Fruit fly (Drosophila melanogaster): Measurements from ENCODE around the gene Ir68a.

The Ir68a gene

dm6 chr3L:11260737-11261455 lies 24.9 kb upstream of the Ir68a start (continued):
- TF ChIP-seq CG10147 (GFP tag; optimal IDR thresholded peaks at IDR 0.05) (peak; percentile 32), Ets65A (GFP tag) (peak; percentile 91), ci (GFP tag; IDR thresholded peaks at IDR 0.05) (peak; percentile 88), sna (GFP tag; IDR thresholded peaks at IDR 0.05; ENCODE audit: partially characterized antibody) (no peak), CG8924 (tag; optimal IDR thresholded peaks at IDR 0.05) (peak; percentile 19), ftz-f1 (GFP tag; optimal IDR thresholded peaks at IDR 0.05) (no peak), jigr1 (GFP tag; IDR thresholded peaks at IDR 0.05) (peak; percentile 56; the same call in 1 of the 3 replicates), mld (GFP tag; IDR thresholded peaks at IDR 0.05; ENCODE audit: partially characterized antibody) (no peak), ewg (GFP tag; optimal IDR thresholded peaks at IDR 0.05) (no peak), pan (optimal IDR thresholded peaks at IDR 0.05) (no peak), pan (GFP tag; optimal IDR thresholded peaks at IDR 0.05 in 1 of 2, IDR thresholded peaks at IDR 0.05 in 1 of 2) (peak in 1 of 2 experiments; percentile 89)

DNA sequence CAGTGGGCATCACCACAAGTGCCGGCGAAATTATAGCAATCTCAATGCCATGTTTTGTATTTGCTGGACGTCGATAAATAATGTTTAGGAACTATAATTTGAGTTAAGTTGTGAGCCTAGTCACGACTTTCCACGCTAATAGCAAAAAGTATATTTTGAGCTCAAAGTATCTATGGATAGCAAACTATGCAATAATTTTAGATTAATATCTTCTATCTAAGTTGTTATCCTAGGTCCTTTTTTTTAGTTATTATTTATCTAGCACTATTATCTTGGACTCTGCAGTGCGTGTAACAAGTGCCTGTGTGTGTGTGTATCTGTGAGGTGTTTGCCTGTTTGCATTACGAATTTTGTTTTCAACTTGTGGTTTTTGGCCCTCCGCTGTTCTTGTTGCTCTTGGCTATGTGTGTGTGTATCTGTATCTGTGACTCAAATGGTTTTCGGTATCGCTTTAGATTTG lies 24.3 kb upstream of the Ir68a start:
- TF ChIP-seq CG18011 (GFP tag; optimal IDR thresholded peaks at IDR 0.05) (peak; percentile 45), cato (GFP tag; optimal IDR thresholded peaks at IDR 0.05; ENCODE audit: borderline replicate concordance) (peak; percentile 62), mam (GFP tag; optimal IDR thresholded peaks at IDR 0.05) (peak; percentile 81), fu2 (GFP tag; optimal IDR thresholded peaks at IDR 0.05) (peak; percentile 74), yki (optimal IDR thresholded peaks at IDR 0.05) (no peak), CG9437 (GFP tag; optimal IDR thresholded peaks at IDR 0.05) (peak; percentile 62), ato (GFP tag; IDR thresholded peaks at IDR 0.05; ENCODE audit: partially characterized antibody) (no peak), CG1602 (GFP tag; optimal IDR thresholded peaks at IDR 0.05) (peak; percentile 79), vvl (GFP tag; IDR thresholded peaks at IDR 0.05) (peak; percentile 71), Stat92E (GFP tag; optimal IDR thresholded peaks at IDR 0.05) (no peak), Rfx (GFP tag; IDR thresholded peaks at IDR 0.05) (peak; percentile 76), Poxn (GFP tag; IDR thresholded peaks at IDR 0.05) (peak; percentile 43), inv (GFP tag; IDR thresholded peaks at IDR 0.05; ENCODE audit: partially characterized antibody) (no peak), CG13624 (GFP tag; optimal IDR thresholded peaks at IDR 0.05) (peak; percentile 84), bab2 (GFP tag; optimal IDR thresholded peaks at IDR 0.05) (peak; percentile 79), Sox100B (GFP tag; optimal IDR thresholded peaks at IDR 0.05) (peak; percentile 57), CG17612 (GFP tag; IDR thresholded peaks at IDR 0.05) (no peak), Trl (optimal IDR thresholded peaks at IDR 0.05) (no peak), Trl (GFP tag; optimal IDR thresholded peaks at IDR 0.05) (peak; percentile 45), Lpt (GFP tag; optimal IDR thresholded peaks at IDR 0.05) (no peak), zf30C (GFP tag; optimal IDR thresholded peaks at IDR 0.05) (no peak), esg (GFP tag; conservative IDR thresholded peaks at IDR 0.05) (peak; percentile 74), CG1603 (tag; optimal IDR thresholded peaks at IDR 0.05) (peak; percentile 23), CG13296 (GFP tag; optimal IDR thresholded peaks at IDR 0.05) (peak; percentile 33), dati (GFP tag; IDR thresholded peaks at IDR 0.05) (0 out of 2 replicates have a peak, but pooled peaks have one; percentile 8), CG3065 (GFP tag; optimal IDR thresholded peaks at IDR 0.05) (peak; percentile 23), CG8388 (GFP tag; optimal IDR thresholded peaks at IDR 0.05) (peak; percentile 44), gcm2 (GFP tag; optimal IDR thresholded peaks at IDR 0.05) (peak; percentile 60), CG34224 (GFP tag; IDR thresholded peaks at IDR 0.05; ENCODE audit: partially characterized antibody) (no peak), CG12155 (GFP tag; optimal IDR thresholded peaks at IDR 0.05) (peak; percentile 80), eyg (GFP tag; optimal IDR thresholded peaks at IDR 0.05) (peak; percentile 56), CG6175 (GFP tag; IDR thresholded peaks at IDR 0.05) (peak; percentile 83; the same call in 2 of the 3 replicates), Blimp-1 (GFP tag; optimal IDR thresholded peaks at IDR 0.05) (peak; percentile 56), crol (GFP tag; IDR thresholded peaks at IDR 0.05) (no peak), CG17568 (GFP tag; optimal IDR thresholded peaks at IDR 0.05) (peak; percentile 20), CG4328 (GFP tag; optimal IDR thresholded peaks at IDR 0.05) (peak; percentile 3), vfl (GFP tag; optimal IDR thresholded peaks at IDR 0.05) (peak; percentile 61), al (GFP tag; IDR thresholded peaks at IDR 0.05) (peak; percentile 68)

Measured in whole organism, embryonic.